Worm (Caenorhabditis elegans) whole organism, late embryonic: ENCODE results near the gene mec-1.

Source experiments
- ama-1 ChIP-seq: fragments of 150-350 bp; optimal IDR thresholded peaks from 2 replicates; lab custom pipeline; 2014
- ceh-45 ChIP-seq: fragments of 200-800 bp; sonication (Bioruptor generic); IDR thresholded peaks from 2 replicates; pipeline ENCODE4 v1.3.6; 2022; ENCODE audit warnings: missing genetic modification reagents, missing genetic modification characterization, missing compliant biosample characterization
- elt-2 ChIP-seq: sonication (generic microtip); optimal IDR thresholded peaks from 2 replicates; lab custom pipeline; 2016; ENCODE audit warnings: missing genetic modification reagents, missing genetic modification characterization, missing compliant biosample characterization
- hlh-13 ChIP-seq: fragments of 200-800 bp; sonication (Bioruptor generic); optimal IDR thresholded peaks from 2 replicates; lab custom pipeline; 2018; ENCODE audit warnings: mild to moderate bottlenecking, missing genetic modification characterization, missing compliant biosample characterization
- npax-4 ChIP-seq: sonication (generic microtip); optimal IDR thresholded peaks from 2 replicates; lab custom pipeline; 2016; ENCODE audit warnings: missing genetic modification characterization, missing compliant biosample characterization
- syd-9 ChIP-seq: sonication (generic microtip); optimal IDR thresholded peaks from 2 replicates; lab custom pipeline; 2016; ENCODE audit warnings: mild to moderate bottlenecking, missing genetic modification characterization, moderate library complexity, missing compliant biosample characterization
- ztf-16 ChIP-seq: sonication (generic microtip); optimal IDR thresholded peaks from 2 replicates; lab custom pipeline; 2017; ENCODE audit warnings: missing genetic modification characterization, missing compliant biosample characterization

DNA sequence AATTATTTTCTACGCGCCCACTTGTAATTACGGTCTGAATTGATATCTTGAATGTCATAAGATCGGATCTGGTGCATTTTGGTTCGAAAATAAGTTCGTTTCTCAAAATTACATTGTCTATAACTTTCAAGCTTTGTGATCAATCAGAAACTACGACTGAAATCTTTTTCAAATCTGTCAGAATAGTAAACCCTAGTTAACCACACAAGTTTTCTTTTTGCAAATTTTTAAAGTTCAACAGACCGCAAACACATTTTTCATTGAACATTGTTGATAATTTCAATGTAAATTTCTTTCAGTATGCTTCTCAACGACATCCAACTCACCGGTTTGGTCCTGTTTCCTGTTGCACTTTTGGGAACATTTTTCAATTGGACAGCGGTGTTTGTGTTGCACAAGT, 15.2 kb downstream of the mec-1 start, which contains the start of gene srx-59:
- no peak for TF ChIP-seq ztf-16 (tag; lab: Kevin White, UChicago)
- no peak for TF ChIP-seq ama-1 (lab: Kevin White, UChicago)
- no peak for TF ChIP-seq ceh-45 (GFP tag; lab: Robert Waterston, UW)
- no peak for TF ChIP-seq npax-4 (tag; lab: Kevin White, UChicago)
- no peak for TF ChIP-seq elt-2 (tag; lab: Kevin White, UChicago)
- no peak for TF ChIP-seq syd-9
- no peak for TF ChIP-seq hlh-13
